Worm (Caenorhabditis elegans): ENCODE data around the gene T23F2.3.

Gene T23F2.3

ce11 chrX:5506432-5506977, 5.6 kb downstream of the T23F2.3 start:
- peak; percentile 12 for TF ChIP-seq ceh-18 (tag; optimal IDR thresholded peaks at IDR 0.05)
- TF ChIP-seq ceh-2 (tag; optimal IDR thresholded peaks at IDR 0.05): no peak
- TF ChIP-seq pros-1 (tag; optimal IDR thresholded peaks at IDR 0.05): no peak
- TF ChIP-seq unc-55 (GFP tag; optimal IDR thresholded peaks at IDR 0.05): peak; percentile 66
- TF ChIP-seq hlh-8 (tag; optimal IDR thresholded peaks at IDR 0.05): peak; percentile 1
- TF ChIP-seq rnt-1 (tag; optimal IDR thresholded peaks at IDR 0.05): peak; percentile 49

- TF ChIP-seq elt-4 (tag; optimal IDR thresholded peaks at IDR 0.05) (no peak), ztf-16 (tag; optimal IDR thresholded peaks at IDR 0.05) (no peak), C08G9.2 (tag; optimal IDR thresholded peaks at IDR 0.05) (no peak), hlh-15 (tag; optimal IDR thresholded peaks at IDR 0.05) (no peak)
Measured at ce11 chrX:5505148-5505547, 7.0 kb downstream of the T23F2.3 start, which contains the start of gene T23F2.2. Gene T23F2.2, minus strand, starts transcription at chrX:5505248.

ce11 chrX:5492820-5493382, 19.2 kb downstream of the T23F2.3 start, which contains the start of the genes bus-8A and bus-8B:
Gene bus-8A, plus strand, starts transcription at chrX:5492915.
Gene bus-8B, plus strand, starts transcription at chrX:5493332.
- no peak for TF ChIP-seq ceh-24 (tag; optimal IDR thresholded peaks at IDR 0.05)
- TF ChIP-seq C38D4.7 (GFP tag; optimal IDR thresholded peaks at IDR 0.05): no peak
- no peak for TF ChIP-seq pag-3 (tag; optimal IDR thresholded peaks at IDR 0.05; ENCODE audit: borderline replicate concordance)
- no peak for TF ChIP-seq lin-11 (tag; optimal IDR thresholded peaks at IDR 0.05)
- TF ChIP-seq zip-5 (tag; optimal IDR thresholded peaks at IDR 0.05): no peak
- TF ChIP-seq T23F11.4 (GFP tag; optimal IDR thresholded peaks at IDR 0.05): no peak
- no peak for TF ChIP-seq rnt-1 (tag; optimal IDR thresholded peaks at IDR 0.05)
- no peak for TF ChIP-seq sox-2 (GFP tag; IDR thresholded peaks at IDR 0.05)
- no peak for TF ChIP-seq ceh-19 (GFP tag; optimal IDR thresholded peaks at IDR 0.05)
- no peak for TF ChIP-seq F13H6.1 (tag; optimal IDR thresholded peaks at IDR 0.05)
- TF ChIP-seq ceh-6 (GFP tag; optimal IDR thresholded peaks at IDR 0.05): no peak
- TF ChIP-seq dmd-4 (tag; optimal IDR thresholded peaks at IDR 0.05; ENCODE audit: borderline replicate concordance): no peak

- no peak for TF ChIP-seq ahr-1 (tag; optimal IDR thresholded peaks at IDR 0.05)
Measured at ce11 chrX:5489538-5489937, 22.6 kb downstream of the T23F2.3 start, which contains the start of gene F55D1.1. Gene F55D1.1, plus strand, starts transcription at chrX:5489838.

ce11 chrX:5488867-5489266, 23.3 kb downstream of the T23F2.3 start:
- TF ChIP-seq tbx-2 (tag; optimal IDR thresholded peaks at IDR 0.05) (no peak), ref-2 (tag; optimal IDR thresholded peaks at IDR 0.05) (no peak), nfya-1 (tag; optimal IDR thresholded peaks at IDR 0.05) (no peak), sox-4 (tag; optimal IDR thresholded peaks at IDR 0.05) (no peak), hlh-8 (tag; optimal IDR thresholded peaks at IDR 0.05) (no peak), ztf-16 (tag; optimal IDR thresholded peaks at IDR 0.05) (no peak), unc-3 (GFP tag; conservative IDR thresholded peaks at IDR 0.05) (no peak), unc-3 (tag; optimal IDR thresholded peaks at IDR 0.05) (no peak), syd-9 (tag; optimal IDR thresholded peaks at IDR 0.05) (no peak), ceh-31 (tag; optimal IDR thresholded peaks at IDR 0.05) (no peak), odd-2 (tag; optimal IDR thresholded peaks at IDR 0.05) (no peak)

ce11 chrX:5485931-5486537, 26.1 kb downstream of the T23F2.3 start, which contains the start of gene C25F6.1:
Gene C25F6.1, plus strand, starts transcription at chrX:5486487.
- TF ChIP-seq ahr-1 (tag; optimal IDR thresholded peaks at IDR 0.05): no peak
- no peak for TF ChIP-seq ets-4 (tag; optimal IDR thresholded peaks at IDR 0.05)
- TF ChIP-seq eyg-1 (tag; optimal IDR thresholded peaks at IDR 0.05): no peak
- no peak for TF ChIP-seq K09A11.1 (tag; optimal IDR thresholded peaks at IDR 0.05; ENCODE audit: insufficient read depth)
- TF ChIP-seq ceh-9 (tag; optimal IDR thresholded peaks at IDR 0.05): no peak
- TF ChIP-seq ceh-24 (tag; optimal IDR thresholded peaks at IDR 0.05): no peak
